Fruit fly (Drosophila melanogaster) whole organism, embryonic: ENCODE data around the gene CG14207.

ENCODE experiments used
- Ada2b ChIP-seq: fragments of 200-800 bp; sonication (Bioruptor generic); IDR thresholded peaks from 2 replicates; pipeline ENCODE4 v1.3.6; 2022; ENCODE audit warnings: missing biosample characterization, missing genetic modification characterization
- Awh ChIP-seq: fragments of 200-800 bp; sonication (Bioruptor generic); IDR thresholded peaks from 2 replicates; pipeline ENCODE4, ENCODE4 v1.3.6; 2022; ENCODE audit warnings: missing biosample characterization, missing genetic modification characterization
- Bgb ChIP-seq: fragments of 200-800 bp; sonication (Bioruptor generic); IDR thresholded peaks from 2 replicates; pipeline ENCODE4 v1.3.6; 2022; ENCODE audit warnings: missing biosample characterization, missing genetic modification characterization; ENCODE audit not compliant: partially characterized antibody
- CG10543 ChIP-seq: fragments of 200-800 bp; sonication (Bioruptor generic); optimal IDR thresholded peaks from 3 replicates; lab custom pipeline; 2017; ENCODE audit warnings: missing biosample characterization, mild to moderate bottlenecking, missing genetic modification characterization, moderate library complexity
- CG1233 ChIP-seq: fragments of 200-800 bp; sonication (Bioruptor generic); optimal IDR thresholded peaks from 4 replicates; lab custom pipeline; 2018; ENCODE audit warnings: missing biosample characterization, mild to moderate bottlenecking, missing genetic modification characterization
- CG12769 ChIP-seq: fragments of 200-800 bp; sonication (Bioruptor generic); optimal IDR thresholded peaks from 2 replicates; lab custom pipeline; 2019; ENCODE audit warnings: missing biosample characterization, mild to moderate bottlenecking, missing genetic modification characterization, moderate library complexity
- CG13296 ChIP-seq: fragments of 200-800 bp; sonication (Bioruptor generic); optimal IDR thresholded peaks from 3 replicates; lab custom pipeline; 2018; ENCODE audit warnings: missing biosample characterization, mild to moderate bottlenecking, missing genetic modification characterization
- CG13624 ChIP-seq: fragments of 200-800 bp; sonication (Bioruptor generic); optimal IDR thresholded peaks from 2 replicates; lab custom pipeline; 2016; ENCODE audit warnings: missing biosample characterization, missing genetic modification characterization
- CG13894 ChIP-seq: fragments of 200-800 bp; sonication (Bioruptor generic); optimal IDR thresholded peaks from 3 replicates; lab custom pipeline; 2018; ENCODE audit warnings: missing biosample characterization, mild to moderate bottlenecking, missing genetic modification characterization, moderate library complexity
- CG15514 ChIP-seq: fragments of 200-800 bp; sonication (Bioruptor generic); optimal IDR thresholded peaks from 3 replicates; lab custom pipeline; 2017; ENCODE audit warnings: missing biosample characterization, missing genetic modification characterization, mild to moderate bottlenecking, moderate library complexity, missing genetic modification reagents
- CG2678 ChIP-seq: fragments of 200-800 bp; sonication (Bioruptor generic); optimal IDR thresholded peaks from 3 replicates; lab custom pipeline; 2019; ENCODE audit warnings: missing biosample characterization, mild to moderate bottlenecking, missing genetic modification characterization, moderate library complexity
- CG34376 ChIP-seq: fragments of 200-800 bp; sonication (Bioruptor generic); optimal IDR thresholded peaks from 2 replicates; lab custom pipeline; 2018; ENCODE audit warnings: missing biosample characterization, mild to moderate bottlenecking, missing genetic modification characterization
- CG6175 ChIP-seq: fragments of 200-800 bp; sonication (Bioruptor generic); IDR thresholded peaks from 3 replicates; pipeline ENCODE4 v1.3.6; 2022; ENCODE audit warnings: missing biosample characterization, missing genetic modification characterization
- CG6791 ChIP-seq: fragments of 200-800 bp; sonication (Bioruptor generic); IDR thresholded peaks from 3 replicates; pipeline ENCODE4 v1.3.6; 2022; ENCODE audit warnings: missing biosample characterization, missing genetic modification characterization; ENCODE audit not compliant: partially characterized antibody
- CG6813 ChIP-seq: fragments of 200-800 bp; sonication (Bioruptor generic); optimal IDR thresholded peaks from 2 replicates; lab custom pipeline; 2017; ENCODE audit warnings: missing biosample characterization, missing genetic modification characterization, mild to moderate bottlenecking, moderate library complexity, missing genetic modification reagents
- CG7963 ChIP-seq: fragments of 200-800 bp; sonication (Bioruptor generic); IDR thresholded peaks from 3 replicates; pipeline ENCODE4 v1.3.6; 2022; ENCODE audit warnings: missing biosample characterization, missing genetic modification characterization; ENCODE audit not compliant: partially characterized antibody
- CG8924 ChIP-seq: fragments of 200-800 bp; optimal IDR thresholded peaks from 3 replicates; lab custom pipeline; 2019; ENCODE audit warnings: missing biosample characterization, mild to moderate bottlenecking, missing genetic modification characterization, moderate library complexity
- Dll ChIP-seq: fragments of 200-800 bp; sonication (Bioruptor generic); IDR thresholded peaks from 4 replicates; pipeline ENCODE4 v1.3.6; 2022; ENCODE audit warnings: missing biosample characterization, missing genetic modification characterization; ENCODE audit not compliant: partially characterized antibody
- Doc3 ChIP-seq: fragments of 200-800 bp; sonication (Bioruptor generic); IDR thresholded peaks from 3 replicates; pipeline ENCODE4 v1.3.6; 2022; ENCODE audit warnings: missing biosample characterization, missing genetic modification characterization; ENCODE audit not compliant: partially characterized antibody
- E2f2 ChIP-seq: fragments of 200-800 bp; sonication (Bioruptor generic); IDR thresholded peaks from 2 replicates; pipeline ENCODE4 v1.3.6; 2022; ENCODE audit warnings: missing biosample characterization, missing genetic modification characterization
- ERR ChIP-seq: fragments of 200-800 bp; sonication (Bioruptor generic); optimal IDR thresholded peaks from 2 replicates; lab custom pipeline; 2016; ENCODE audit warnings: missing biosample characterization, missing genetic modification characterization
- Hr78 ChIP-seq, 2 experiments: fragments of 200-800 bp in 1 of 2; fragments of >200 bp in 1 of 2; sonication (Bioruptor generic) in 1 of 2; optimal IDR thresholded peaks; 2 replicates each; lab custom pipeline; 2017 to 2019; ENCODE audit warnings: missing biosample characterization in 2 of 2, missing genetic modification characterization in 2 of 2, mild to moderate bottlenecking in 1 of 2, moderate library complexity in 1 of 2
- Pdp1 ChIP-seq, 2 experiments: fragments of 200-800 bp; sonication (Bioruptor generic); optimal IDR thresholded peaks; 3 replicates each; lab custom pipeline; 2016; ENCODE audit warnings: missing biosample characterization in 2 of 2, missing genetic modification characterization in 2 of 2, mild to moderate bottlenecking in 1 of 2, moderate library complexity in 1 of 2
- ato ChIP-seq: fragments of 200-800 bp; sonication (Bioruptor generic); IDR thresholded peaks from 2 replicates; pipeline ENCODE4 v1.3.6; 2022; ENCODE audit warnings: missing biosample characterization, missing genetic modification characterization; ENCODE audit not compliant: partially characterized antibody
- cg ChIP-seq: fragments of 200-800 bp; sonication (Bioruptor generic); optimal IDR thresholded peaks from 3 replicates; lab custom pipeline; 2019; ENCODE audit warnings: missing biosample characterization, mild to moderate bottlenecking, missing genetic modification characterization, moderate library complexity
- dan ChIP-seq: fragments of 200-800 bp; sonication (Bioruptor generic); IDR thresholded peaks from 2 replicates; pipeline ENCODE4 v1.3.6; 2022; ENCODE audit warnings: missing biosample characterization, missing genetic modification characterization
- dm ChIP-seq: fragments of 200-800 bp; sonication (Bioruptor generic); optimal IDR thresholded peaks from 3 replicates; lab custom pipeline; 2016; ENCODE audit warnings: missing biosample characterization, missing genetic modification characterization
- fru ChIP-seq: fragments of >200 bp; optimal IDR thresholded peaks from 2 replicates; lab custom pipeline; 2017
- inv ChIP-seq: fragments of 200-800 bp; sonication (Bioruptor generic); IDR thresholded peaks from 2 replicates; pipeline ENCODE4 v1.3.6; 2022; ENCODE audit warnings: missing biosample characterization, missing genetic modification characterization; ENCODE audit not compliant: partially characterized antibody
- kni ChIP-seq: fragments of 200-800 bp; sonication (Bioruptor generic); optimal IDR thresholded peaks from 3 replicates; lab custom pipeline; 2017; ENCODE audit warnings: mild to moderate bottlenecking, missing biosample characterization, missing genetic modification reagents, missing genetic modification characterization
- lmd ChIP-seq: fragments of 200-800 bp; sonication (Bioruptor generic); IDR thresholded peaks from 2 replicates; pipeline ENCODE4 v1.3.6; 2022; ENCODE audit warnings: missing biosample characterization, missing genetic modification characterization
- mirr ChIP-seq: fragments of 200-800 bp; sonication (Bioruptor generic); optimal IDR thresholded peaks from 3 replicates; lab custom pipeline; 2018; ENCODE audit warnings: missing biosample characterization, mild to moderate bottlenecking, missing genetic modification characterization
- nerfin-2 ChIP-seq: fragments of 200-800 bp; sonication (Bioruptor generic); IDR thresholded peaks from 2 replicates; pipeline ENCODE4 v1.3.6; 2022; ENCODE audit warnings: missing biosample characterization, missing genetic modification characterization; ENCODE audit not compliant: partially characterized antibody
- nom ChIP-seq: fragments of 200-800 bp; sonication (Bioruptor generic); optimal IDR thresholded peaks from 2 replicates; lab custom pipeline; 2017; ENCODE audit warnings: missing biosample characterization, missing genetic modification characterization, mild to moderate bottlenecking, moderate library complexity, missing genetic modification reagents
- oc ChIP-seq: fragments of 200-800 bp; sonication (Bioruptor generic); optimal IDR thresholded peaks from 2 replicates; lab custom pipeline; 2018; ENCODE audit warnings: missing biosample characterization, mild to moderate bottlenecking, missing genetic modification characterization, moderate library complexity
- onecut ChIP-seq: fragments of 200-800 bp; sonication (Bioruptor generic); IDR thresholded peaks from 2 replicates; pipeline ENCODE4 v1.3.6; 2022; ENCODE audit warnings: missing biosample characterization, missing genetic modification characterization
- p53 ChIP-seq: fragments of 200-800 bp; sonication (Bioruptor generic); optimal IDR thresholded peaks from 2 replicates; lab custom pipeline; 2016; ENCODE audit warnings: missing biosample characterization, missing genetic modification characterization
- pho ChIP-seq: fragments of 200-800 bp; sonication (Bioruptor generic); optimal IDR thresholded peaks from 2 replicates; lab custom pipeline; 2016; ENCODE audit warnings: missing biosample characterization, missing genetic modification characterization
- pros ChIP-seq: fragments of 200-800 bp; sonication (Bioruptor generic); optimal IDR thresholded peaks from 3 replicates; lab custom pipeline; 2019; ENCODE audit warnings: missing biosample characterization, mild to moderate bottlenecking, missing genetic modification characterization, moderate library complexity
- salm ChIP-seq: fragments of 200-800 bp; sonication (Bioruptor generic); optimal IDR thresholded peaks from 2 replicates; lab custom pipeline; 2018; ENCODE audit warnings: missing biosample characterization, mild to moderate bottlenecking, missing genetic modification characterization
- sd ChIP-seq: fragments of 200-800 bp; sonication (Bioruptor generic); optimal IDR thresholded peaks from 3 replicates; lab custom pipeline; 2018; ENCODE audit warnings: missing biosample characterization, mild to moderate bottlenecking, missing genetic modification characterization, moderate library complexity
- so ChIP-seq: fragments of 200-800 bp; sonication (Bioruptor generic); IDR thresholded peaks from 3 replicates; pipeline ENCODE4 v1.3.6; 2022; ENCODE audit warnings: missing biosample characterization, missing genetic modification characterization
- sr ChIP-seq: fragments of 200-800 bp; sonication (Bioruptor generic); IDR thresholded peaks from 3 replicates; pipeline ENCODE4 v1.3.6; 2022; ENCODE audit warnings: missing biosample characterization, missing genetic modification characterization
- twi ChIP-seq: fragments of 200-800 bp; optimal IDR thresholded peaks from 2 replicates; lab custom pipeline; 2019; ENCODE audit warnings: missing biosample characterization, mild to moderate bottlenecking, missing genetic modification characterization, moderate library complexity
- tx ChIP-seq: fragments of 200-800 bp; sonication (Bioruptor generic); optimal IDR thresholded peaks from 2 replicates; lab custom pipeline; 2016; ENCODE audit warnings: missing biosample characterization, missing genetic modification characterization
- zf30C ChIP-seq: fragments of 200-800 bp; sonication (Bioruptor generic); optimal IDR thresholded peaks from 3 replicates; lab custom pipeline; 2018; ENCODE audit warnings: missing biosample characterization, mild to moderate bottlenecking, missing genetic modification characterization
- zfh1 ChIP-seq: fragments of 200-800 bp; sonication (Bioruptor generic); IDR thresholded peaks from 3 replicates; pipeline ENCODE4 v1.3.6; 2022; ENCODE audit warnings: missing biosample characterization, missing genetic modification characterization

Gene CG14207

DNA sequence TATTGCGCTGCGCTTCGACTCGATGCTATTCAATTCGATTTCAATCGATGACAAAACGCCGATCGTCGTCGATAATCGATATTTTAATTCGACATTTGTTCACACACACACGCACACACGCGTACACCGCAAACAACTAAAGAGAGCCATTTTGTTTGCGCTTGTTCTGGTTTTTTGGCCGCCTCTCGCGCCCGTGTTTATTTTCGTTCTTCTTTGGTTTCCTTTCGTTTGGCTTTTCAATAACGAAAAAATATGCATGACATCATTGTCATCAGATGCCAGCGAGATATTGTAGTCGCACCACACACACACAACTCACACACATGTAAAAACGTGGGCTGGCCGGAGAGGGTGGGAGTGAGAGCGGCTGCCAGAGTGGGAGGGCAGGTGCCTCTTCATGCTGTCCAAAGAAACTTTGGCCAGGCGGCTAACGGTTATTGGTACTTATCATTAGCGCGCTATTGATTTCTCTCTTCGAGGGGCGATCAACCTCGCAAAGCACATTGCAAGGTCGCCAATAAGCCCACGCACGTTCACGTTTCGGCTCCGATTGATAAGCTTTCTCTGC, 3.1 kb downstream of the CG14207 start (continued):
- TF ChIP-seq lmd (GFP tag; lab: Robert Waterston, UW) (no peak), ERR (GFP tag; lab: Kevin White, UChicago) (peak; percentile 27), Awh (peak; percentile 72), CG15514 (GFP tag; lab: Kevin White, UChicago) (peak; percentile 23), fru (lab: Kevin White, UChicago) (no peak), Doc3 (GFP tag; lab: Robert Waterston, UW) (peak; percentile 42; the same call in 1 of the 3 replicates), inv (0 out of 2 replicates have a peak, but pooled peaks have one; percentile 17), Bgb (peak; percentile 48; the same call in 1 of the 2 replicates), kni (peak; percentile 82), CG1233 (GFP tag; lab: Kevin White, UChicago) (peak; percentile 19), CG13624 (GFP tag; lab: Kevin White, UChicago) (peak; percentile 31), Ada2b (GFP tag; lab: Robert Waterston, UW) (no peak), cg (GFP tag; lab: Kevin White, UChicago) (peak; percentile 85), CG6813 (peak; percentile 50), CG2678 (tag; lab: Kevin White, UChicago) (peak; percentile 20), so (GFP tag; lab: Robert Waterston, UW) (peak; percentile 80; the same call in 2 of the 3 replicates), CG7963 (GFP tag; lab: Robert Waterston, UW) (0 out of 3 replicates have a peak, but pooled peaks have one; percentile 26), pho (no peak), p53 (GFP tag; lab: Kevin White, UChicago) (peak; percentile 30), CG8924 (tag; lab: Kevin White, UChicago) (peak; percentile 21), CG10543 (GFP tag; lab: Kevin White, UChicago) (peak; percentile 82), tx (no peak), Hr78 (GFP tag; optimal IDR thresholded peaks at IDR 0.05; lab: Kevin White, UChicago) (peak in 1 of 2 experiments; percentile 42), pros (GFP tag; lab: Kevin White, UChicago) (peak; percentile 26), CG6791 (peak; percentile 72; the same call in 2 of the 3 replicates), CG12769 (tag; lab: Kevin White, UChicago) (peak; percentile 66), oc (tag; lab: Kevin White, UChicago) (peak; percentile 24), zfh1 (GFP tag; lab: Robert Waterston, UW) (peak; percentile 14; the same call in 1 of the 3 replicates), dan (GFP tag; lab: Robert Waterston, UW) (no peak), CG13894 (tag; lab: Kevin White, UChicago) (peak; percentile 29), onecut (GFP tag; lab: Robert Waterston, UW) (peak; percentile 20; the same call in 1 of the 2 replicates), nerfin-2 (GFP tag; lab: Robert Waterston, UW) (peak; percentile 59), mirr (peak; percentile 65), E2f2 (GFP tag; lab: Robert Waterston, UW) (peak; percentile 35; the same call in 1 of the 2 replicates), zf30C (peak; percentile 31), sd (tag; lab: Kevin White, UChicago) (peak; percentile 78), Pdp1 (GFP tag; optimal IDR thresholded peaks at IDR 0.05; lab: Kevin White, UChicago) (peak in 1 of 2 experiments; percentile 43), nom (GFP tag; lab: Kevin White, UChicago) (peak; percentile 26), ato (GFP tag; lab: Robert Waterston, UW) (peak; percentile 29; the same call in 1 of the 2 replicates), sr (GFP tag; lab: Robert Waterston, UW) (0 out of 3 replicates have a peak, but pooled peaks have one; percentile 36), twi (tag; lab: Kevin White, UChicago) (peak; percentile 22), dm (GFP tag; lab: Kevin White, UChicago) (peak; percentile 38), CG34376 (GFP tag; lab: Kevin White, UChicago) (peak; percentile 86), CG6175 (GFP tag; lab: Robert Waterston, UW) (no peak), salm (tag; lab: Kevin White, UChicago) (no peak), Dll (GFP tag; lab: Robert Waterston, UW) (peak; percentile 57; the same call in 3 of the 4 replicates), CG13296 (GFP tag; lab: Kevin White, UChicago) (peak; percentile 35)
